Fruit fly (Drosophila melanogaster): Measurements from ENCODE around the gene Yp3.

- TF ChIP-seq ind (GFP tag; optimal IDR thresholded peaks at IDR 0.05) (no peak), Oli (tag; optimal IDR thresholded peaks at IDR 0.05) (peak; percentile 8), maf-S (GFP tag; optimal IDR thresholded peaks at IDR 0.05) (no peak), mld (GFP tag; IDR thresholded peaks at IDR 0.05; ENCODE audit: partially characterized antibody) (no peak), HLH4C (GFP tag; IDR thresholded peaks at IDR 0.05; ENCODE audit: partially characterized antibody) (peak; percentile 62; the same call in 2 of the 3 replicates)
Measured at dm6 chrX:13787282-13787850, 28.0 kb downstream of the Yp3 start.
